Worm (Caenorhabditis elegans) whole organism, L1 larva: ENCODE measurements around the gene Y51B9A.5.

Experiments
- C04F5.9 ChIP-seq: sonication (generic microtip); optimal IDR thresholded peaks from 2 replicates; lab custom pipeline; 2016; ENCODE audit warnings: missing genetic modification characterization, missing compliant biosample characterization
- C16A3.4 ChIP-seq: fragments of 150-350 bp; optimal IDR thresholded peaks from 2 replicates; lab custom pipeline; 2014; ENCODE audit warnings: missing biosample characterization, missing genetic modification characterization
- C34B4.2 ChIP-seq: sonication (generic microtip); optimal IDR thresholded peaks from 2 replicates; lab custom pipeline; 2017; ENCODE audit warnings: mild to moderate bottlenecking, missing genetic modification characterization, missing compliant biosample characterization
- Y116A8C.19 ChIP-seq: sonication (generic microtip); optimal IDR thresholded peaks from 2 replicates; lab custom pipeline; 2016; ENCODE audit warnings: missing compliant biosample characterization, missing genetic modification characterization, borderline replicate concordance
- aha-1 ChIP-seq: fragments of 150-350 bp; optimal IDR thresholded peaks from 2 replicates; lab custom pipeline; 2014; ENCODE audit warnings: missing biosample characterization, missing genetic modification characterization
- aly-2 ChIP-seq: fragments of 150-350 bp; optimal IDR thresholded peaks from 2 replicates; lab custom pipeline; 2014; ENCODE audit warnings: missing biosample characterization, missing genetic modification characterization
- ama-1 ChIP-seq: fragments of 150-350 bp; optimal IDR thresholded peaks from 2 replicates; lab custom pipeline; 2014
- ceh-63 ChIP-seq: fragments of 200-800 bp; sonication (Bioruptor generic); optimal IDR thresholded peaks from 2 replicates; lab custom pipeline; 2018; ENCODE audit warnings: mild to moderate bottlenecking, missing genetic modification characterization, missing compliant biosample characterization
- ceh-82 ChIP-seq, 3 experiments: fragments of 150-350 bp in 1 of 3; sonication (generic microtip) in 2 of 3; optimal IDR thresholded peaks; 2 replicates each; lab custom pipeline; 2014 to 2017; ENCODE audit warnings: missing biosample characterization in 3 of 3, missing genetic modification characterization in 3 of 3
- efl-1 ChIP-seq, 4 experiments: fragments of 150-350 bp; optimal IDR thresholded peaks in 3 of 4; peaks in 1 of 4; 1 replicate in 1 of 4; 2 replicates in 3 of 4; lab custom pipeline; 2014; ENCODE audit warnings: missing biosample characterization in 2 of 4, missing genetic modification characterization in 2 of 4, missing genetic modification reagents in 2 of 4
- egl-13 ChIP-seq: sonication (generic microtip); optimal IDR thresholded peaks from 2 replicates; lab custom pipeline; 2016; ENCODE audit warnings: missing genotype, missing genetic modification reagents, missing genetic modification characterization, missing compliant biosample characterization
- elt-2 ChIP-seq: sonication (generic microtip); optimal IDR thresholded peaks from 2 replicates; lab custom pipeline; 2016; ENCODE audit warnings: missing genetic modification characterization, mild to moderate bottlenecking, inconsistent platforms, missing compliant biosample characterization, missing genetic modification reagents
- fkh-10 ChIP-seq: sonication (generic microtip); optimal IDR thresholded peaks from 2 replicates; lab custom pipeline; 2017; ENCODE audit warnings: missing biosample characterization, missing genetic modification reagents, missing genetic modification characterization
- fos-1 ChIP-seq: fragments of 150-350 bp; optimal IDR thresholded peaks from 2 replicates; lab custom pipeline; 2014; ENCODE audit warnings: missing biosample characterization, missing genetic modification characterization
- hlh-17 ChIP-seq: fragments of 200-800 bp; sonication (Bioruptor generic); optimal IDR thresholded peaks from 2 replicates; lab custom pipeline; 2018; ENCODE audit warnings: missing genetic modification characterization, mild to moderate bottlenecking, missing compliant biosample characterization, moderate library complexity, borderline replicate concordance
- hlh-4 ChIP-seq: sonication (generic microtip); optimal IDR thresholded peaks from 2 replicates; lab custom pipeline; 2016; ENCODE audit warnings: mild to moderate bottlenecking, missing genetic modification characterization, missing compliant biosample characterization
- irx-1 ChIP-seq: sonication (generic microtip); optimal IDR thresholded peaks from 2 replicates; lab custom pipeline; 2016; ENCODE audit warnings: missing genetic modification characterization, missing compliant biosample characterization
- lin-14 ChIP-seq: fragments of 200-800 bp; sonication (Bioruptor generic); optimal IDR thresholded peaks from 2 replicates; lab custom pipeline; 2018; ENCODE audit warnings: mild to moderate bottlenecking, missing genetic modification characterization, moderate library complexity, missing compliant biosample characterization
- mab-9 ChIP-seq: fragments of 200-800 bp; sonication (Bioruptor generic); IDR thresholded peaks from 2 replicates; pipeline ENCODE4 v1.3.6; 2022; ENCODE audit warnings: missing genetic modification reagents, missing genetic modification characterization, missing compliant biosample characterization
- mep-1 ChIP-seq: fragments of 150-350 bp; optimal IDR thresholded peaks from 2 replicates; lab custom pipeline; 2014; ENCODE audit warnings: missing biosample characterization, missing genetic modification characterization
- nhr-12 ChIP-seq: sonication (generic microtip); optimal IDR thresholded peaks from 2 replicates; lab custom pipeline; 2017; ENCODE audit warnings: missing biosample characterization, missing genetic modification characterization
- nhr-28 ChIP-seq: fragments of 150-350 bp; optimal IDR thresholded peaks from 2 replicates; lab custom pipeline; 2014; ENCODE audit warnings: missing biosample characterization, missing genetic modification characterization
- nhr-76 ChIP-seq: sonication (generic microtip); optimal IDR thresholded peaks from 2 replicates; lab custom pipeline; 2017; ENCODE audit warnings: missing biosample characterization, missing genetic modification characterization
- nhr-85 ChIP-seq: sonication (generic microtip); peaks from one replicate; lab custom pipeline; 2016; ENCODE audit warnings: missing genetic modification characterization, inconsistent platforms, missing compliant biosample characterization
- nhr-90 ChIP-seq: sonication (generic microtip); optimal IDR thresholded peaks from 2 replicates; lab custom pipeline; 2016; ENCODE audit warnings: mild to moderate bottlenecking, missing genetic modification characterization, missing compliant biosample characterization; ENCODE audit not compliant: poor library complexity
- pag-3 ChIP-seq: sonication (generic microtip); optimal IDR thresholded peaks from 2 replicates; lab custom pipeline; 2017; ENCODE audit warnings: missing genetic modification characterization, mild to moderate bottlenecking, missing compliant biosample characterization, antibody characterized with exemption, borderline replicate concordance; ENCODE audit not compliant: insufficient read depth
- pqm-1 ChIP-seq: sonication (generic microtip); optimal IDR thresholded peaks from 3 replicates; lab custom pipeline; 2017; ENCODE audit warnings: missing biosample characterization, missing genetic modification characterization
- rnt-1 ChIP-seq: sonication (generic microtip); optimal IDR thresholded peaks from 2 replicates; lab custom pipeline; 2016; ENCODE audit warnings: mild to moderate bottlenecking, missing genetic modification characterization, moderate library complexity, missing compliant biosample characterization
- skn-1 ChIP-seq: fragments of 150-350 bp; optimal IDR thresholded peaks from 2 replicates; lab custom pipeline; 2014; ENCODE audit warnings: missing biosample characterization, missing genetic modification characterization
- sox-4 ChIP-seq: sonication (generic microtip); optimal IDR thresholded peaks from 2 replicates; lab custom pipeline; 2016; ENCODE audit warnings: missing genetic modification characterization, missing compliant biosample characterization
- swsn-7 ChIP-seq: sonication (generic microtip); optimal IDR thresholded peaks from 2 replicates; lab custom pipeline; 2016; ENCODE audit warnings: missing genetic modification characterization, missing compliant biosample characterization
- unc-130 ChIP-seq: fragments of 150-350 bp; optimal IDR thresholded peaks from 2 replicates; lab custom pipeline; 2017; ENCODE audit warnings: missing biosample characterization, missing genetic modification characterization, inconsistent platforms
- unc-30 ChIP-seq: sonication (generic microtip); optimal IDR thresholded peaks from 2 replicates; lab custom pipeline; 2017; ENCODE audit warnings: missing biosample characterization, missing genetic modification characterization
- unc-62 ChIP-seq: fragments of 150-350 bp; optimal IDR thresholded peaks from 2 replicates; lab custom pipeline; 2014; ENCODE audit warnings: missing biosample characterization, missing genetic modification reagents, missing genetic modification characterization
- zag-1 ChIP-seq: fragments of 150-350 bp; optimal IDR thresholded peaks from 2 replicates; lab custom pipeline; 2014; ENCODE audit warnings: missing biosample characterization, missing genetic modification characterization
- ztf-11 ChIP-seq, 2 experiments: sonication (generic microtip); optimal IDR thresholded peaks; 2 replicates each; lab custom pipeline; 2016 to 2017; ENCODE audit warnings: missing genetic modification characterization in 2 of 2, missing biosample characterization in 1 of 2, missing compliant biosample characterization in 1 of 2
- ztf-4 ChIP-seq: fragments of 150-350 bp; optimal IDR thresholded peaks from 2 replicates; lab custom pipeline; 2014; ENCODE audit warnings: missing biosample characterization, missing genetic modification characterization

The Y51B9A.5 gene

ce11 chrII:9372991-9373390 is 31.0 kb upstream of the Y51B9A.5 start, which contains the start of gene C06C3.4 (continued):
- TF ChIP-seq skn-1 (tag; lab: Kevin White, UChicago) (no peak), fkh-10 (GFP tag; lab: Kevin White, UChicago) (no peak), ceh-63 (no peak)
- TF ChIP-seq, all 84 proteins: peak for 0

ce11 chrII:9374807-9375206 is 29.1 kb upstream of the Y51B9A.5 start, which contains the start of gene C06C3.12:
C06C3.12 (plus strand) TSS chrII:9375107.
- no peak for TF ChIP-seq nhr-76
- TF ChIP-seq irx-1 (tag; lab: Kevin White, UChicago): no peak
- no peak for TF ChIP-seq C16A3.4
- no peak for TF ChIP-seq nhr-28
- TF ChIP-seq C04F5.9 (tag; lab: Kevin White, UChicago): no peak
- TF ChIP-seq ceh-82 (tag; optimal IDR thresholded peaks at IDR 0.05; lab: Kevin White, UChicago): no peak
- no peak for TF ChIP-seq nhr-90
- no peak for TF ChIP-seq mep-1 (tag; lab: Kevin White, UChicago)
- TF ChIP-seq fkh-10 (GFP tag; lab: Kevin White, UChicago): no peak

ce11 chrII:9377158-9377557 is 26.8 kb upstream of the Y51B9A.5 start, which contains the start of gene C06C3.10:
C06C3.10 (minus strand) TSS chrII:9377258.
- TF ChIP-seq efl-1 (optimal IDR thresholded peaks at IDR 0.05; lab: Kevin White, UChicago) (no peak), efl-1 (GFP tag; optimal IDR thresholded peaks at IDR 0.05 in 1 of 2; lab: Kevin White, UChicago) (no peak), C34B4.2 (tag; lab: Kevin White, UChicago) (no peak)
- TF ChIP-seq, all 84 proteins: peak for 0

- no peak for TF ChIP-seq ztf-4 (tag; lab: Kevin White, UChicago)
- TF ChIP-seq mab-9 (GFP tag; lab: Robert Waterston, UW): no peak
- TF ChIP-seq swsn-7 (tag; lab: Kevin White, UChicago): no peak
- peak; percentile 20 for TF ChIP-seq elt-2 (tag; lab: Kevin White, UChicago)
These were observed 25.8 kb upstream of the Y51B9A.5 start for ce11 chrII:9378174-9378573.

DNA sequence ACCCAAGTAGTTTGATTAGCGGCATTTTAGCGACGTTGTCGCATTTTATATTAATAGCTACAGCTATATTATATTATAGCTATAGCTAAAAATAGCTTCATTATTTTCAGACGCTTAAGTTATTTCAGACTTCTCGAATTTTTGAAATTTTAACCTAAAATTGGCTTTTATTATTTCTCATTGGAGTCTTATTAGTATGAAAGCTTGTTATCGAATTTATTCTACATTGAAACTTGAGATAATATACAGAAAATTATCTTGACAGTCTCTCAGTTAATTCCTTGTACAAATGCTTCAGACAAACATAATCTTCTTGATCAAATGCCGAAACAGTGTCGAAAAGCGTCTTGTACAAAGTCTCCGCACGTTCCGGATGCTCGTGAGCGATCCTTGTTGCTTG is 24.1 kb upstream of the Y51B9A.5 start, which contains the start of gene srh-48:
Gene srh-48, plus strand, starts transcription at position 301 of the 400 bp plus-strand sequence.
- no peak for TF ChIP-seq unc-62 (GFP tag; lab: Kevin White, UChicago)
- TF ChIP-seq ama-1: no peak
- no peak for TF ChIP-seq pag-3 (tag; lab: Kevin White, UChicago)
- no peak for TF ChIP-seq lin-14 (GFP tag; lab: Kevin White, UChicago)
- no peak for TF ChIP-seq C16A3.4
- TF ChIP-seq zag-1 (tag; lab: Kevin White, UChicago): no peak
- TF ChIP-seq fkh-10 (GFP tag; lab: Kevin White, UChicago): no peak
- TF ChIP-seq hlh-4 (tag; lab: Kevin White, UChicago): no peak
- no peak for TF ChIP-seq sox-4
- no peak for TF ChIP-seq unc-30 (tag; lab: Kevin White, UChicago)
- TF ChIP-seq ztf-11 (tag; optimal IDR thresholded peaks at IDR 0.05; lab: Kevin White, UChicago): no peak
- no peak for TF ChIP-seq aha-1 (tag; lab: Kevin White, UChicago)
- TF ChIP-seq Y116A8C.19 (tag; lab: Kevin White, UChicago): no peak
- TF ChIP-seq nhr-12 (tag; lab: Kevin White, UChicago): no peak
- no peak for TF ChIP-seq nhr-85 (tag; lab: Kevin White, UChicago)
- TF ChIP-seq ztf-4 (tag; lab: Kevin White, UChicago): no peak
- TF ChIP-seq swsn-7 (tag; lab: Kevin White, UChicago): no peak

- no peak for TF ChIP-seq unc-130 (tag; lab: Kevin White, UChicago)
- TF ChIP-seq hlh-17 (GFP tag; lab: Kevin White, UChicago): no peak
- TF ChIP-seq fos-1 (tag; lab: Kevin White, UChicago): no peak
- TF ChIP-seq aly-2 (tag; lab: Kevin White, UChicago): no peak
- no peak for TF ChIP-seq pqm-1 (tag; lab: Kevin White, UChicago)
- no peak for TF ChIP-seq pag-3 (tag; lab: Kevin White, UChicago)
- TF ChIP-seq egl-13 (tag; lab: Kevin White, UChicago): no peak
- no peak for TF ChIP-seq skn-1 (tag; lab: Kevin White, UChicago)
- TF ChIP-seq mep-1 (tag; lab: Kevin White, UChicago): no peak
- no peak for TF ChIP-seq Y116A8C.19 (tag; lab: Kevin White, UChicago)
- TF ChIP-seq rnt-1 (tag; lab: Kevin White, UChicago): no peak
- no peak for TF ChIP-seq unc-62 (GFP tag; lab: Kevin White, UChicago)
- TF ChIP-seq C04F5.9 (tag; lab: Kevin White, UChicago): no peak
These were observed 18.7 kb upstream of the Y51B9A.5 start, which contains the start of gene C06C3.7 for ce11 chrII:9385241-9385640. C06C3.7 (plus strand) TSS chrII:9385541.
